Worm (Caenorhabditis elegans) whole organism, early embryonic: Measurements from ENCODE around the gene C30H6.5.

Experiments used
- B0310.2 ChIP-seq: sonication (generic microtip); optimal IDR thresholded peaks from 2 replicates; lab custom pipeline; 2016; ENCODE audit warnings: mild to moderate bottlenecking, missing genetic modification characterization, missing compliant biosample characterization
- F13C5.2 ChIP-seq: sonication (generic microtip); optimal IDR thresholded peaks from 2 replicates; lab custom pipeline; 2017; ENCODE audit warnings: mild to moderate bottlenecking, missing genetic modification characterization, inconsistent platforms, missing compliant biosample characterization
- ama-1 ChIP-seq: fragments of 150-350 bp; optimal IDR thresholded peaks from 2 replicates; lab custom pipeline; 2014
- ceh-13 ChIP-seq: fragments of 200-800 bp; sonication (Bioruptor generic); optimal IDR thresholded peaks from 2 replicates; lab custom pipeline; 2018; ENCODE audit warnings: mild to moderate bottlenecking, missing genetic modification characterization, missing compliant biosample characterization
- ceh-36 ChIP-seq: sonication (generic microtip); optimal IDR thresholded peaks from 2 replicates; lab custom pipeline; 2016; ENCODE audit warnings: missing genetic modification characterization, inconsistent platforms, missing compliant biosample characterization
- flt-1 ChIP-seq: fragments of 200-800 bp; sonication (Bioruptor generic); IDR thresholded peaks from 2 replicates; pipeline ENCODE4 v1.3.6; 2022; ENCODE audit warnings: missing genetic modification characterization, missing compliant biosample characterization
- hmbx-1 ChIP-seq: sonication (generic microtip); optimal IDR thresholded peaks from 2 replicates; lab custom pipeline; 2016; ENCODE audit warnings: mild to moderate bottlenecking, missing genetic modification characterization, missing compliant biosample characterization
- hmg-4 ChIP-seq: fragments of 200-800 bp; sonication (Bioruptor generic); optimal IDR thresholded peaks from 2 replicates; lab custom pipeline; 2018; ENCODE audit warnings: mild to moderate bottlenecking, missing genetic modification characterization, missing compliant biosample characterization
- pes-1 ChIP-seq: fragments of 200-800 bp; sonication (Bioruptor generic); IDR thresholded peaks from 2 replicates; pipeline ENCODE4 v1.3.6; 2022; ENCODE audit warnings: missing genetic modification reagents, missing genetic modification characterization, missing compliant biosample characterization
- scrt-1 ChIP-seq: fragments of 200-800 bp; sonication (Bioruptor generic); IDR thresholded peaks from 2 replicates; pipeline ENCODE4 v1.3.6; 2022; ENCODE audit warnings: missing genetic modification characterization, missing compliant biosample characterization
- tbx-11 ChIP-seq: fragments of 200-800 bp; sonication (Bioruptor generic); IDR thresholded peaks from 2 replicates; pipeline ENCODE4 v1.3.6; 2022; ENCODE audit warnings: missing genetic modification characterization, missing compliant biosample characterization
- tbx-37 ChIP-seq: fragments of 200-800 bp; sonication (Bioruptor generic); conservative IDR thresholded peaks from 2 replicates; pipeline ENCODE4 v1.3.6; 2022; ENCODE audit warnings: missing genetic modification reagents, missing genetic modification characterization, missing compliant biosample characterization
- tra-4 ChIP-seq: sonication (generic microtip); optimal IDR thresholded peaks from 2 replicates; lab custom pipeline; 2017; ENCODE audit warnings: missing genetic modification characterization, missing compliant biosample characterization

ce11 chrIV:17331100-17331577 lies 40.4 kb upstream of the C30H6.5 start, which contains the start of gene C49C3.6:
- TF ChIP-seq pes-1 (GFP tag; lab: Robert Waterston, UW) (no peak), ama-1 (lab: Kevin White, UChicago) (no peak), flt-1 (GFP tag; lab: Robert Waterston, UW) (no peak), tbx-11 (GFP tag; lab: Robert Waterston, UW) (no peak), scrt-1 (GFP tag; lab: Robert Waterston, UW) (no peak), hmbx-1 (tag; lab: Kevin White, UChicago) (no peak), tbx-37 (GFP tag; lab: Robert Waterston, UW) (no peak), hmg-4 (GFP tag; lab: Kevin White, UChicago) (no peak), F13C5.2 (no peak), ceh-13 (GFP tag; lab: Kevin White, UChicago) (no peak), tra-4 (tag; lab: Kevin White, UChicago) (no peak), B0310.2 (tag; lab: Kevin White, UChicago) (no peak), ceh-36 (tag; lab: Kevin White, UChicago) (no peak)
